Fruit fly (Drosophila melanogaster) Kc167 (cell line): ENCODE measurements around the gene CG5568.

Experiments used
- Myc ChIP-seq: fragments of >200 bp; optimal IDR thresholded peaks from 2 replicates; lab custom pipeline; 2017; ENCODE audit warnings: missing external identifiers
- Sin3A ChIP-seq: fragments of >200 bp; optimal IDR thresholded peaks from 2 replicates; lab custom pipeline; 2018; ENCODE audit warnings: missing external identifiers
- h ChIP-seq: fragments of >200 bp; optimal IDR thresholded peaks from 3 replicates; lab custom pipeline; 2018; ENCODE audit warnings: missing external identifiers
- insv ChIP-seq: fragments of >200 bp; optimal IDR thresholded peaks from 3 replicates; lab custom pipeline; 2018; ENCODE audit warnings: missing external identifiers
- psq ChIP-seq: fragments of >200 bp; optimal IDR thresholded peaks from 2 replicates; lab custom pipeline; 2017; ENCODE audit warnings: missing external identifiers
- ttk ChIP-seq: sonication (Bioruptor generic); optimal IDR thresholded peaks from 2 replicates; lab custom pipeline; 2017; ENCODE audit warnings: missing external identifiers

The CG5568 gene

dm6 chr3L:5838295-5838694 lies 33.0 kb upstream of the CG5568 start:
- no peak for TF ChIP-seq insv (lab: Kevin White, UChicago)
- no peak for TF ChIP-seq ttk (lab: Kevin White, UChicago)
- TF ChIP-seq psq (lab: Kevin White, UChicago): no peak
- no peak for TF ChIP-seq h (lab: Kevin White, UChicago)

- TF ChIP-seq h (lab: Kevin White, UChicago) (no peak), Sin3A (no peak), psq (lab: Kevin White, UChicago) (no peak), Myc (no peak), insv (lab: Kevin White, UChicago) (no peak), ttk (lab: Kevin White, UChicago) (no peak)
Measured at dm6 chr3L:5838880-5839279, 32.4 kb upstream of the CG5568 start.

- TF ChIP-seq insv (lab: Kevin White, UChicago) (no peak), ttk (lab: Kevin White, UChicago) (no peak), Sin3A (no peak), h (lab: Kevin White, UChicago) (no peak), psq (lab: Kevin White, UChicago) (no peak)
Measured at dm6 chr3L:5840847-5841246, 30.5 kb upstream of the CG5568 start.

dm6 chr3L:5843895-5844576 lies 27.3 kb upstream of the CG5568 start:
- TF ChIP-seq psq (lab: Kevin White, UChicago) (no peak), Sin3A (no peak), insv (lab: Kevin White, UChicago) (no peak), Myc (no peak), ttk (lab: Kevin White, UChicago) (no peak), h (lab: Kevin White, UChicago) (no peak)

- TF ChIP-seq Sin3A (no peak), psq (lab: Kevin White, UChicago) (no peak), insv (lab: Kevin White, UChicago) (no peak), ttk (lab: Kevin White, UChicago) (no peak), Myc (no peak), h (lab: Kevin White, UChicago) (no peak)
Measured at dm6 chr3L:5845466-5845865, 25.8 kb upstream of the CG5568 start, which contains the start of gene vn. vn (minus strand) TSS chr3L:5845664.

- no peak for TF ChIP-seq psq (lab: Kevin White, UChicago)
- TF ChIP-seq ttk (lab: Kevin White, UChicago): no peak
- no peak for TF ChIP-seq Sin3A
- TF ChIP-seq Myc: no peak
- no peak for TF ChIP-seq insv (lab: Kevin White, UChicago)
- no peak for TF ChIP-seq h (lab: Kevin White, UChicago)
Measured at dm6 chr3L:5848929-5849328, 22.4 kb upstream of the CG5568 start.

- TF ChIP-seq insv (lab: Kevin White, UChicago) (no peak), ttk (lab: Kevin White, UChicago) (no peak), Sin3A (no peak), psq (lab: Kevin White, UChicago) (no peak), Myc (no peak), h (lab: Kevin White, UChicago) (no peak)
Measured at dm6 chr3L:5851636-5852035, 19.7 kb upstream of the CG5568 start.

dm6 chr3L:5855098-5855497 lies 16.2 kb upstream of the CG5568 start:
- no peak for TF ChIP-seq Sin3A
- TF ChIP-seq ttk (lab: Kevin White, UChicago): no peak

- TF ChIP-seq Myc: no peak
- TF ChIP-seq Sin3A: no peak
- TF ChIP-seq psq (lab: Kevin White, UChicago): no peak
- TF ChIP-seq insv (lab: Kevin White, UChicago): no peak
- no peak for TF ChIP-seq ttk (lab: Kevin White, UChicago)
- no peak for TF ChIP-seq h (lab: Kevin White, UChicago)
Measured at dm6 chr3L:5856081-5856826, 15.0 kb upstream of the CG5568 start.

- TF ChIP-seq insv (lab: Kevin White, UChicago) (no peak), Myc (no peak), h (lab: Kevin White, UChicago) (no peak), ttk (lab: Kevin White, UChicago) (no peak), Sin3A (no peak), psq (lab: Kevin White, UChicago) (no peak)
Measured at dm6 chr3L:5856919-5857318, 14.4 kb upstream of the CG5568 start.

- no peak for TF ChIP-seq psq (lab: Kevin White, UChicago)
- no peak for TF ChIP-seq Sin3A
- no peak for TF ChIP-seq ttk (lab: Kevin White, UChicago)
- TF ChIP-seq Myc: no peak
- no peak for TF ChIP-seq h (lab: Kevin White, UChicago)
- TF ChIP-seq insv (lab: Kevin White, UChicago): no peak
Measured at dm6 chr3L:5859029-5859428, 12.3 kb upstream of the CG5568 start.

- TF ChIP-seq ttk (lab: Kevin White, UChicago) (no peak), insv (lab: Kevin White, UChicago) (no peak), Sin3A (no peak), h (lab: Kevin White, UChicago) (no peak), Myc (no peak), psq (lab: Kevin White, UChicago) (no peak)
Measured at dm6 chr3L:5862994-5863393, 8.3 kb upstream of the CG5568 start.
